Fruit fly (Drosophila melanogaster): Measurements from ENCODE around the gene CG11095.

DNA sequence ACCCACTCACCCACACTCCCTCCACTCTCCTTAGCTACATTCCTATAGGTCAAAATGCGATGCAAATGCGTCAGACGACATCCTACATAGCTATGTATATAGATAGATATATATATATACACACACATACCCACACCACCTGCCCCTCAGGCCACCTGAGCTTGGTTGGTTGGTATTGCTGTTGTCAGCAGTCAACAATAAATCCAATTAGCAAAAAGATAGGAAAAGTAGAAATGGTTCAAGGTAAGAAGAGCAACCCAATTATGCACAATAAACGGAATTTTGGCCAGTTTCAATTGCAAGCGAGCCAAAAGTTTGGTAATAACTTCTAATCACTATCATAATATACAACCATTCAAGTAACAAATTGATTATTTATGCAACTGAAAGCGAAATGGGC is 45.0 kb upstream of the CG11095 start:
- TF ChIP-seq insv (optimal IDR thresholded peaks at IDR 0.05) (no peak), psq (optimal IDR thresholded peaks at IDR 0.05) (no peak), Sin3A (optimal IDR thresholded peaks at IDR 0.05) (no peak), Myc (optimal IDR thresholded peaks at IDR 0.05) (no peak), h (optimal IDR thresholded peaks at IDR 0.05) (no peak), ttk (optimal IDR thresholded peaks at IDR 0.05) (no peak)

Data from Kc167 (cell line).